Worm (Caenorhabditis elegans): ENCODE measurements around the gene C56G2.4.

C56G2.4 gene

DNA sequence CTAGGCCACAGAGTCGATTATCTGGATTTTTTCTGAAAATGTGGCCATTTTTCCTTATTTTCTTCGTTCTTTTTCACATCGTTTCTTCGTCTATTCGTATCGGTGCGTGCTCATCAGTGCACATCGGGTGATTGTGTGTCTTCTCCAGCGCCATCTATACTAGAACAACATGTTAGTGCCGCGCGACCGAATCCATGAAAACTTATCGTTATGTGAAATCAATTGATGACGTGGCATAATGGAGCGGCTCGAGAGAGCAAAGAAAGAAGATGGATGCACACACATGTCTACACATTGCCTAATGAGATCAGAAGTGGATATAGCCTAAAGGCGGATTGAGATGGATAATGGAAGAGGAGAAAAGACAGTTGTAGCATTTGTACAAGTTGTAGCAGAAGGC lies 19.3 kb upstream of the C56G2.4 start:
- no peak for TF ChIP-seq unc-62 (GFP tag; optimal IDR thresholded peaks at IDR 0.05)

DNA sequence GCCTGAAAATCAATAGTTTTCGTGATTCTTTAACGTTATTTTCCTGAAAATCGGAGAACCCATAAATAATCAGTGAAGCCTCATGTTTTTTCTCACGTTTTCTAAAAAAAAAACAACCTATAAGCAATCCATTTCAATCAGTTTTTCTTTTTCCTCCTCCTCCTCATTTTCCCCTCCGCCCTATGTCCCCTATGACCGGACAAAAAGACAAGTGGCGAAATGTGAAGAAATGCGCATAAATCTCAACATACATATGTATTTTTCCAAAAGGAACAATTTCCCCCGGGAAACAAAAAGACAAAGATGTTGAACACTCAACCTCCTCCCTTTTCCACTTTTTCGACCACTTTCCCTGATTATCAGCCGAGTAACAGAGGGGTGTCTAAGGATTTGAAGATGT lies 16.0 kb upstream of the C56G2.4 start:
- no peak for TF ChIP-seq unc-62 (GFP tag; optimal IDR thresholded peaks at IDR 0.05)

DNA sequence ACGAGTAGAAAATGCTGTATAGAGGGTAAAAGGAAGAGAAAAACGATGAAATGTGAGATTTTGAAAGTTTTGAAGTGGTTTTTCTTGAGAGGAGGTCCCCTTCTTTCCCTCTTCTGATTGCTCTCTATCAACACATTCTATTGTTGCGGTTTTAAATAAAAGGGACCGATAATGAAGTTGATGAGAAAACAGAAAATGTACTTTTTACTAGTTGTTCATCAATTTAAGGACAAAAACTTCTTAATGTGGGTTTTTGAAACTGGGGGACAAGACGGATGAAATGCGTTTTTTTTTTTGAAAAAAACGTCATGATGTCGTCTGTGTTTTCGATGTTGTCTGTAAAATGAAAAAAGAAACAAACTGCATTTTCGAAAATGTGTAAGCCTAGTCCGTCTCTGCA lies 14.7 kb upstream of the C56G2.4 start:
- TF ChIP-seq unc-62 (GFP tag; optimal IDR thresholded peaks at IDR 0.05): no peak

DNA sequence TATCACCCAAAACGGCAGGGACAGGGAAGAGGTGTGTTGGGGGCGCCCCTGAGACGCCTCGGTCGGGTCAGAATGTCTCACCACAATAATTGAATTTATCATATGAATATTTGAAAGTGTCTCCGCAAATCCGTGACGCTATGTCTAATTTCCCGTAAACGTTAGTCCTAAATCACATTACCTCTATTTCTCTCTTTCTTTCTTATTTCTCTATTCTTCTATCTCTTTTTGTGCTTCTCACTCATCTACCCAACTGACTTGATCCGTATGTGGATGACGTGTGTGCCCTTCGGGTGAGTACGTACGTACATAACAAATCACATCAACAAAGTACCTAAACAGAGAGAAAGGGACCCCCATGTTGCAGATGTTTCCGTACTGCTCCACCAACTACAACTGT lies 14.2 kb upstream of the C56G2.4 start:
- no peak for TF ChIP-seq unc-62 (GFP tag; optimal IDR thresholded peaks at IDR 0.05)

DNA sequence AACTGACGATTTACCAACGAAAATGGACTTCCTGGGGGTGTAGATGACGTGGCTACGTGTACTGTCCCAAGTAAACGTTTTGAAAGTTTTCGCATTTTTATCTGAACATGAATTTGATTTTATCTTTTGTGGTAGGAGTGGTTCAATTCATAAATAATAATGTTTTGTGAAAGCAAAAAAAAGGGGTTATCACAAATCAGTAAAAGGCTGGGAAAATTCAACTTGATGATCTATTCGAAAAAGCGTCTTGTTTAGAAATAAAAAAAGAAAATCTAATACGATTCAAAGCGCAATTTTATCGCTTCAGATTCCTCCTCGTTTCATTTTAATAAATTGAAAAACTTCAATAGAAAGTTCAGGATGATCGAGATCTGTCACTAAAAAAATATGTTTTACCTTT lies 7.4 kb upstream of the C56G2.4 start, which contains the start of gene C56G2.5:
Gene C56G2.5 (minus strand): TSS at position 101 of the 400 bp plus-strand sequence.
- no peak for TF ChIP-seq unc-62 (GFP tag; optimal IDR thresholded peaks at IDR 0.05)

DNA sequence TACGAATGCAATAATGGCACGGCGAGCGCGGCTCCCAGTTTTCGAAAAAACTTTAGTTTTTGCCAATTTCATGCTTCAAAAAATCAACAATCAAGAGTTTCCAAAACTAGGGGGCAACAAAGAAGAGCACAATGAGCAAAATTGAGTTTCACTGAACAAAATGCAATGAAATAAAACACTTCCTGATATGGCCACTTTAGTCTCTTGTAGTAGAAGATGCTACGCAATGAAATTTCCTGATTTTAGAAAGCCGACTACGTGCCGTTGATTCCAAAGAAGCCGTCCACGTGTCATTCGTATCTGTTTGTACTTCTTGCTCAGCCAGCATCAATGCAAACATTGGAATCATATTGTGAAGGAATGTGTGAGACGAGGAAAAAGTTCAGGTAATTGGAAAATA lies 2.8 kb downstream of the C56G2.4 start:
- no peak for TF ChIP-seq unc-62 (GFP tag; optimal IDR thresholded peaks at IDR 0.05)

DNA sequence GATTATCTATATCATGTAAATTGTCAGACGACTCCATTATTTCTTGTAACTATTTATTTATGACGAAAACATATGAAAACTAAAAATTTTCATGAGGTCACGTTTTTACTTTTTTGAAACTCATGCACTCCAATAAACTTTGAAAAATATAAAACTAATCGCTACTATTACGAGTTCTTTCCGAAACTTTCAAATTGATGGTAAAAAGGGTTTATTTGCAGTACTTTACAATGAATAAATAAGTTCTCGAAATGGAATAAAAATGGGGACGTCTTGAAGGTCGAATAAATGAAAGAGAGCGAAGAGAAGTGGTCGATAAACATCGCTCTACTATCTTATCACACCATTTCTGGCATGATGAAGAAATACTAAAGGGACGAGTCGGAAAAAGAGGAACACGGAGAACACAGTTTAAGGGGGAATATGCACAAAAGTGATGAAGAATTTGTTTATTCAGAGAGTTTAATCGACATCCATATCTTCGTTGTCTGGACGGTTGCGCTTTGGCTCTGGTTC lies 8.4 kb downstream of the C56G2.4 start, which contains the start of gene let-767:
Gene let-767 (minus strand): TSS at position 51 of the 516 bp plus-strand sequence.
- no peak for TF ChIP-seq unc-62 (GFP tag; optimal IDR thresholded peaks at IDR 0.05)

DNA sequence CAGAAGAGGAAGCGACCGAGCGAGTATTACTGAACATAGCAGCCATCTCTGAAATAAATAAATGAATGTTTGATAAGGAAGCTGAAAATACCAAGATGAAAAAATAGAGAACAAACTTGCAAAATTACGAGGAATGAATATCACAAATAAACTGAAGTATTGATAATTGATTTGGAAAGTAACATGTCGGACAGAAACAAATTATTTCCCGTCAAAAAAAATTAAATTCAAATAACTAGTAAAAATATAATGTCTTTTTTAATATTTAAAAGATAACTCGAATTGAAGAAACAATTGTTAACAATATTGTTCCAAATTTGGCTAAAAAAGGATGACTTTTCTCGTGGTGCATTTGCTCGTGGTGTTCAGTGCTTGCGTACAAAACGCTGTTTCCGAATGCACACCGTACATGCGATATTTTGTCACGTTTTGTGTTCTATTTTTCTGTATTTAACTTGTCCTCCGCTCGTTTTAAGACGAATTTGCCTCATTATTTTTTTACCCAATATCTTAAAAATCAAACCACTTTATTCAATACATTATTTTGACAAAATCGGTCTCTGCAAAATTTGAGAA lies 10.4 kb downstream of the C56G2.4 start, which contains the start of gene rpn-13:
Gene rpn-13 (minus strand): TSS at position 51 of the 576 bp plus-strand sequence.
- TF ChIP-seq unc-62 (GFP tag; optimal IDR thresholded peaks at IDR 0.05): no peak

DNA sequence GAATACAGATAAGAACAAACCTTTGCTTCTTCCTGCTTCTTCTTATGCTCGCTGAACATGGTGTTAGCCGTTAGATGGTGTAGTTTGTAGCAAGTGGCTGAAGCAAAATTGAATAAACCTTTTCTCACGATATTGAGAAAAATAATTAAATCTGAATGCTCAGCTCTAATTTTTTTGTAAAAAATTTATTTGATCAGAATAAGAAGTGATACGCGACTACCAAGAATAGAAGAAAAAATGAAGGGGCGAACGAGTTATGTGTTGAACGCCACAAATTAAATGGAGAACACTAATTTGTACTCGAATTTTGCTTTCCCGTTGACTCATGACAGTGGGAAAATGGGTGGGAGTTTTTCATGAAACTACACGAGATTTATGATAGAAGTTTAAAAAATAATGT lies 11.7 kb downstream of the C56G2.4 start, which contains the start of gene C56G2.9:
Gene C56G2.9 (minus strand): TSS at position 101 of the 400 bp plus-strand sequence.
- TF ChIP-seq unc-62 (GFP tag; optimal IDR thresholded peaks at IDR 0.05): no peak

DNA sequence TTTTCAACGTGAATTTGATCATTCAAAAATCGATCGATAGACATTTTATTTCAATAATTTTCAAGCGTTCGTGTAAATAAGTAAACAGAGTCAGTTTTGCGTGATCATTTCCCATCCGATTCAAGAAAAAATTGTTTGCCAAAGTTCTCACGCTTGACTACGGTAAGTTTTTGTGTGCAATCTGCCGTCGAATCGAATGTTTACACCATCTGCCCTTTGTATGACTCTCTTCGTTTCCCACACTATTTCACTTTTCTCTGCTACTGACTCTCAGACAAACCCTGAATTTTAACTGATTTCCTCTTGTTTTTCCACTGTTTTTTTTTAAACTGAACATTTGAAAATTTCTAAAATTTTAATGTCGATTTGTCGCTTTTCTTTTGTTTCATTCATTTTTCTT lies 13.2 kb downstream of the C56G2.4 start:
- TF ChIP-seq unc-62 (GFP tag; optimal IDR thresholded peaks at IDR 0.05): no peak

DNA sequence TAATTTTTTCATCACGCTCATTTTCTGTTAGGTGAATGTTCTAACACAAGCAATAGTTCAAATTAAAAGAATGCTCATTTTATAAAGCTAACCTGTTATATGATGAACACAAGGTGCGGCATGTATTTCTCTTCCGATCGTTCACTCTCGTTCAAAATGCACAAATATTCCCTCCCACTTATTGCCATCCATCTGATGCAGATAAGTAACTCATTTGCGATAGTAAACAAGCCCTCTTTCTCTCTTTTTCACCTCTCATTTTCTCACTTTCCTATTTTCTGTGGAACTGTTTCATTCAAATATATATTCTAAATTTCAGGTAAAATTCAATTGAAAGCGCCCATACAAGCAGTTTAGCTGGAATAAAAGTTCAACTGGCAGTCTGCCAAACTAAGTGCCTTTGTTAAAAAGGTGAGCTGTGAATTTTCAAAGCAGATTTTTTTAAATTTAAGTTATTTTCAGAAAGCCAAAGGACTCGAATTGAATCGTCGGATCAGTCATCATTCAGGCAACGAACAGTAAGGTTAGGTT lies 14.5 kb downstream of the C56G2.4 start, which contains the start of the genes trmt-10C.2 and C56G2.22:
Gene trmt-10C.2 (plus strand): TSS at position 314 of the 531 bp plus-strand sequence.
Gene C56G2.22 (plus strand): TSS at position 481 of the 531 bp plus-strand sequence.
- no peak for TF ChIP-seq unc-62 (GFP tag; optimal IDR thresholded peaks at IDR 0.05)

DNA sequence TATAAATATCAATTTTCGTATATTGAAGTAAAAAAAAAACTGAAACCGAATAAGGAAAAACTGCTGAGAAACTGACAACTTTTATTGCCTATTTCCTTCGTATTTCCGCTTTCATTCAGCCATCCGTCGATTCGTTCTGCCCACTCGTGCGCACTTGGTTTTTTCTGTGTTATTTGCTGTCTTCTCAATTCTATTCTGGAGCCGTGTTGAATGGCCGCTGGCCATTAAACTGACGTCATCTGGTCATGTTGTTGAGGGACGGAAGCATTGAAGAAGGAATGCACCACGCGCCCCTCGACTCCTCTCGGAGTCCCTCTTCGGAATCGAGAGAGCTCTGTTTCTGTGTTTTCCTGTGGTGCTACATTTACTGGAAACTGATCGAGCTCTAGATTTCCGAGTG lies 17.0 kb downstream of the C56G2.4 start:
- no peak for TF ChIP-seq unc-62 (GFP tag; optimal IDR thresholded peaks at IDR 0.05)

DNA sequence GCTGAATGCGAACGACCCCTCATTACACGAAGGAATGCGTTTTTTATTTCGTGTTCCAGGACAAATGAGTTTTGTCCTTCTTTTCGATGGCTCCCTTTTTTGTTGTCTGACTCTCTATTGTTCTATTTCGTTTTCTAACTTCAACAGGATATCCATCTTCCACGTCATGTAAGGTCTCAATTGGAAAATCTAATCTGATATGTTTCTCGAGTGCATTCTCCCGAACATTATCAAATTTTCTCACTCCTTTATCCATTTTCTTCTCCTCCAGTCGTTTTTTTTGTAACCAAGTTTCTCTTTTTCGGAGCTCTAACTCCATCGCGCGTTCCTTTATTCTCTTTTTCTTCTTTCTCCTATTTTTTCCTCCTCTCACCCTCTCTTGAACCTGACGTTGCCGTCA lies 18.9 kb downstream of the C56G2.4 start:
- no peak for TF ChIP-seq unc-62 (GFP tag; optimal IDR thresholded peaks at IDR 0.05)

DNA sequence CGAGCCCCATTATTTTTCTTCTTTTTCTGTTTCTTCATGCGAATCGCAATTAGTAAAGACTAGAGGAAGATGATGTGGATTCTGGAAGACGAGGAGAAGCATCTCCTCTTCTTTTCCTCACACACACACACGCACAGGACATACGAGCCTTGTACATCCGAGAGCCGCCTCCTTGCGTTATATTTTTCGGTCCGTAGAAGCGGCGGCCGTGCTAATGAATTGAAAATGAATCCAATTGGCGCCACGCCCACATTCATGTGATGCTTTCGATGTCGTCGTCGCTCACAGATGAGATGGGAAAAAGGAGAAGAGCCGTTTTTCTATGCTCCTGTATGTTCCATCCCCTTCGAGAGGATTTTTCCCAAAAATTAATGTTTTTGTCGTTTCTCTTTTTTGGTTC lies 19.9 kb downstream of the C56G2.4 start:
- no peak for TF ChIP-seq unc-62 (GFP tag; optimal IDR thresholded peaks at IDR 0.05)

DNA sequence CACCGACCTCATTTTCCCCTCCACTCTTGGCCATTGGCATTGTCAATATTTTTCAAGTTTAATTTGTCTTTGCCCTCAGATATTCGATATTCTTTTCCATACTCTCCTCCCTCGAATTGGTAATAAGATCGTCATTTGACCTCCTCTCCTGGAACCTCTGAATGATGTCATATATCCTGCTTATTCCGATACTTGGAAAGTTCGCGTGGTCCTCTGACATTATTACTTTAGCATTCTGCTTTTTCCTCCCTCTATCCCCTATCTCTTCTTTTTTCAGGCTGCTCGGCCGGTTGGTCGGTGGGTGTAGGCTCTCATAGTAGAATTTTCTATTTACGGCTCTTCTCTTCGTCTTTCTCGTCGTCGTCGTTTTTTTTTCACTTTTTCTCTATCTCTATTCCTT lies 20.9 kb downstream of the C56G2.4 start:
- no peak for TF ChIP-seq unc-62 (GFP tag; optimal IDR thresholded peaks at IDR 0.05)

DNA sequence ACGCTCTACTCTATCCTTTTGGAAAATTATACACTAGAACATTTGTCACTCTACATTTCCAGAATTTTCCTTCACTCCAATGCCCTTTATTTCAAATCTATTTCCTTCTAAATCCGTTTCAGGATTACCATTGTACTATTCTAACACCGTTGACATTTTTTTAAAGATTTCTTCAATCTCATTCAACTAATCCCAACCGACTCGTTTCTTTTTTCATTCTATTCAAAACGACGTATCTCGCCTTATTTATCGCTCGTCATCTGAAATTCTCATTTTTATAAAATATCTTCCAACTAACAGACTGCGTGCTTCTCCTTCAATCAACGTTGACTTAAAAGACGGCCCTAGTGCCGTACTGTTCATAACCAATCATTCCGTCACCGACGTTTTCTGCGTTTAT lies 21.6 kb downstream of the C56G2.4 start, which contains the start of gene akap-1:
Gene akap-1 (plus strand): TSS at position 301 of the 400 bp plus-strand sequence.
- no peak for TF ChIP-seq unc-62 (GFP tag; optimal IDR thresholded peaks at IDR 0.05)

DNA sequence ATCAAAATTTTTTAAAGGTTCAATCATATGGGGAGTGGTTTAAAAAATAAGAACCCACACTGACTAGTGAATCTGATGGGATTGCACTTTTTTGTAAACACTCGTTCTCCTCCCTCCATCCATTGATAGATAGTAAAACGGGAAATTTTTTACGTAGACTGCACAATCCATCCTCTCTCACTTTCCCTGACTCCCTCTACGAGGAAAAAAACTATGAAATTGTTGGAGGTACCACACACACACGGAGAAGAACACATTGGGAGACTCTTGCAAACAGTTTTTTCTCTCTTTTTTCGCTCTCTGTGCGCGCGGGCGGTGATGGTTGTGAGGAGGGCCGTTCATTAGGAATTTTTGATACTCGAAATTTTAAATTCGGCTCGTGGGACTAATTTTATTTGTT lies 23.8 kb downstream of the C56G2.4 start:
- no peak for TF ChIP-seq unc-62 (GFP tag; optimal IDR thresholded peaks at IDR 0.05)

All from whole organism, dauer.